Worm (Caenorhabditis elegans) whole organism, L4 larva: ENCODE results near the gene F31D4.2.

Source experiments
- Y105C5A.15 ChIP-seq: fragments of 200-800 bp; sonication (Bioruptor generic); IDR thresholded peaks from 2 replicates; pipeline ENCODE4 v1.3.6; 2022; ENCODE audit warnings: missing genetic modification characterization, missing compliant biosample characterization
- ceh-82 ChIP-seq: sonication (generic microtip); optimal IDR thresholded peaks from 2 replicates; lab custom pipeline; 2017; ENCODE audit warnings: missing biosample characterization, missing genetic modification characterization
- ces-1 ChIP-seq: fragments of 150-350 bp; sonication (generic microtip); optimal IDR thresholded peaks from 4 replicates; lab custom pipeline; 2014; ENCODE audit warnings: missing biosample characterization, missing genetic modification reagents, missing genetic modification characterization
- lin-1 ChIP-seq: fragments of 200-800 bp; sonication (Bioruptor generic); IDR thresholded peaks from 2 replicates; pipeline ENCODE4 v1.3.6; 2022; ENCODE audit warnings: missing genetic modification reagents, missing genetic modification characterization, missing compliant biosample characterization
- lsy-2 ChIP-seq, 2 experiments: fragments of 150-350 bp in 1 of 2; sonication (generic microtip) in 1 of 2; optimal IDR thresholded peaks; 2 replicates each; lab custom pipeline; 2014 to 2017; ENCODE audit warnings: missing biosample characterization in 2 of 2, missing genetic modification characterization in 2 of 2
- mdl-1 ChIP-seq, 2 experiments: fragments of 150-350 bp in 1 of 2; sonication (generic microtip) in 1 of 2; optimal IDR thresholded peaks; 2 replicates each; lab custom pipeline; 2014 to 2017; ENCODE audit warnings: missing biosample characterization in 2 of 2, missing genetic modification characterization in 2 of 2
- nhr-28 ChIP-seq: fragments of 150-350 bp; optimal IDR thresholded peaks from 2 replicates; lab custom pipeline; 2014; ENCODE audit warnings: missing biosample characterization, missing genetic modification characterization
- pqm-1 ChIP-seq: sonication (generic microtip); optimal IDR thresholded peaks from 2 replicates; lab custom pipeline; 2017; ENCODE audit warnings: missing biosample characterization, missing genetic modification characterization
- unc-39 ChIP-seq: sonication (generic microtip); optimal IDR thresholded peaks from 2 replicates; lab custom pipeline; 2017; ENCODE audit warnings: missing biosample characterization, missing genetic modification characterization
- ztf-11 ChIP-seq: fragments of 150-350 bp; optimal IDR thresholded peaks from 2 replicates; lab custom pipeline; 2014; ENCODE audit warnings: missing biosample characterization, missing genetic modification characterization

ce11 chrV:20847743-20848229 lies 2.4 kb upstream of the F31D4.2 start:
- no peak for TF ChIP-seq ces-1
- TF ChIP-seq ztf-11, result no peak
- TF ChIP-seq lin-1, result no peak
- TF ChIP-seq ceh-82, result no peak
- TF ChIP-seq lsy-2 (tag; optimal IDR thresholded peaks at IDR 0.05; lab: Kevin White, UChicago), result peak in 1 of 2 experiments; percentile 64
- no peak for TF ChIP-seq nhr-28 (tag; lab: Kevin White, UChicago)
- no peak for TF ChIP-seq mdl-1 (tag; optimal IDR thresholded peaks at IDR 0.05; lab: Kevin White, UChicago)
- no peak for TF ChIP-seq unc-39 (tag; lab: Kevin White, UChicago)
- TF ChIP-seq Y105C5A.15 (GFP tag; lab: Robert Waterston, UW), result no peak
- no peak for TF ChIP-seq pqm-1 (tag; lab: Kevin White, UChicago)
